Worm (Caenorhabditis elegans) whole organism, young adult: ENCODE data around the gene kin-2.

ENCODE experiments used
- C06A6.2 ChIP-seq: fragments of 200-800 bp; sonication (Bioruptor generic); conservative IDR thresholded peaks from 2 replicates; pipeline ENCODE4 v1.3.6; 2022; ENCODE audit warnings: missing genetic modification characterization, missing compliant biosample characterization
- F49E8.2 ChIP-seq: sonication (generic microtip); optimal IDR thresholded peaks from 3 replicates; lab custom pipeline; 2017; ENCODE audit warnings: missing genetic modification characterization, mild to moderate bottlenecking, missing compliant biosample characterization, antibody characterized with exemption, moderate library complexity; ENCODE audit not compliant: insufficient read depth
- Y95B8A.8 ChIP-seq: fragments of 200-800 bp; sonication (Bioruptor generic); IDR thresholded peaks from 2 replicates; pipeline ENCODE4 v1.3.6; 2022; ENCODE audit warnings: missing genetic modification reagents, missing genetic modification characterization, missing compliant biosample characterization
- ZK185.1 ChIP-seq: sonication (generic microtip); optimal IDR thresholded peaks from 2 replicates; lab custom pipeline; 2016; ENCODE audit warnings: mild to moderate bottlenecking, missing genetic modification characterization, missing compliant biosample characterization; ENCODE audit not compliant: poor library complexity, severe bottlenecking
- aptf-2 ChIP-seq: fragments of 200-800 bp; sonication (Bioruptor generic); conservative IDR thresholded peaks from 2 replicates; pipeline ENCODE4 v1.3.6; 2022; ENCODE audit warnings: missing genetic modification reagents, missing genetic modification characterization, missing compliant biosample characterization
- atf-7 ChIP-seq: sonication (generic microtip); optimal IDR thresholded peaks from 2 replicates; lab custom pipeline; 2017; ENCODE audit warnings: mild to moderate bottlenecking, missing genetic modification characterization, missing compliant biosample characterization
- ccch-3 ChIP-seq: fragments of 200-800 bp; sonication (Bioruptor generic); optimal IDR thresholded peaks from 2 replicates; lab custom pipeline; 2018; ENCODE audit warnings: mild to moderate bottlenecking, missing genetic modification characterization, missing compliant biosample characterization
- ceh-100 ChIP-seq: fragments of 200-800 bp; sonication (Bioruptor generic); IDR thresholded peaks from 2 replicates; pipeline ENCODE4 v1.3.6; 2022; ENCODE audit warnings: missing genetic modification reagents, missing genetic modification characterization, missing compliant biosample characterization
- ceh-79 ChIP-seq: sonication (generic microtip); optimal IDR thresholded peaks from 2 replicates; lab custom pipeline; 2017; ENCODE audit warnings: mild to moderate bottlenecking, missing genetic modification characterization, missing compliant biosample characterization
- die-1 ChIP-seq: sonication (generic microtip); optimal IDR thresholded peaks from 2 replicates; lab custom pipeline; 2016; ENCODE audit warnings: missing genotype, mild to moderate bottlenecking, missing genetic modification characterization, missing compliant biosample characterization
- efl-1 ChIP-seq: fragments of 150-350 bp; optimal IDR thresholded peaks from 2 replicates; lab custom pipeline; 2014; ENCODE audit warnings: missing biosample characterization, missing genetic modification reagents, missing genetic modification characterization
- egl-18 ChIP-seq: fragments of 200-800 bp; sonication (Bioruptor generic); IDR thresholded peaks from 2 replicates; pipeline ENCODE4 v1.3.6; 2022; ENCODE audit warnings: missing genetic modification reagents, missing genetic modification characterization, missing compliant biosample characterization
- egl-44 ChIP-seq: fragments of 200-800 bp; sonication (Bioruptor generic); IDR thresholded peaks from 2 replicates; pipeline ENCODE4 v1.3.6; 2022; ENCODE audit warnings: missing genetic modification reagents, missing genetic modification characterization, missing compliant biosample characterization
- lag-1 ChIP-seq: fragments of 200-800 bp; sonication (Bioruptor generic); IDR thresholded peaks from 2 replicates; pipeline ENCODE4 v1.3.6; 2022; ENCODE audit warnings: missing genetic modification reagents, missing genetic modification characterization, missing compliant biosample characterization
- lin-40 ChIP-seq: sonication (generic microtip); optimal IDR thresholded peaks from 2 replicates; lab custom pipeline; 2016; ENCODE audit warnings: missing genetic modification characterization, mild to moderate bottlenecking, missing compliant biosample characterization, missing genotype, missing genetic modification reagents
- lsl-1 ChIP-seq: fragments of 200-800 bp; sonication (Bioruptor generic); optimal IDR thresholded peaks from 2 replicates; lab custom pipeline; 2018; ENCODE audit warnings: mild to moderate bottlenecking, missing genetic modification characterization, moderate library complexity, missing compliant biosample characterization
- madf-10 ChIP-seq: sonication (generic microtip); optimal IDR thresholded peaks from 2 replicates; lab custom pipeline; 2016; ENCODE audit warnings: mild to moderate bottlenecking, missing genetic modification characterization, missing compliant biosample characterization
- madf-8 ChIP-seq: fragments of 200-800 bp; sonication (Bioruptor generic); conservative IDR thresholded peaks from 2 replicates; pipeline ENCODE4 v1.3.6; 2022; ENCODE audit warnings: missing genetic modification reagents, missing genetic modification characterization, missing compliant biosample characterization
- mcd-1 ChIP-seq: fragments of 200-800 bp; sonication (Bioruptor generic); IDR thresholded peaks from 2 replicates; pipeline ENCODE4 v1.3.6; 2022; ENCODE audit warnings: missing genetic modification reagents, missing genetic modification characterization, missing compliant biosample characterization
- mel-28 ChIP-seq: sonication (generic microtip); optimal IDR thresholded peaks from 2 replicates; lab custom pipeline; 2016; ENCODE audit warnings: borderline replicate concordance, mild to moderate bottlenecking, missing genetic modification characterization, missing compliant biosample characterization
- mes-4 ChIP-seq: sonication (generic microtip); optimal IDR thresholded peaks from 2 replicates; lab custom pipeline; 2016; ENCODE audit warnings: missing genotype, missing genetic modification characterization, missing compliant biosample characterization
- nfya-1 ChIP-seq: sonication (generic microtip); optimal IDR thresholded peaks from 2 replicates; lab custom pipeline; 2017; ENCODE audit warnings: antibody characterized with exemption, missing compliant biosample characterization, missing genetic modification characterization, borderline replicate concordance; ENCODE audit not compliant: insufficient read depth
- pha-4 ChIP-seq: fragments of 150-350 bp; sonication (generic microtip); optimal IDR thresholded peaks from 2 replicates; lab custom pipeline; 2014; ENCODE audit warnings: missing biosample characterization, missing genetic modification reagents, missing genetic modification characterization
- sdz-38 ChIP-seq: sonication (generic microtip); optimal IDR thresholded peaks from 2 replicates; lab custom pipeline; 2016; ENCODE audit warnings: missing genotype, missing genetic modification characterization, missing compliant biosample characterization
- snpc-3.4 ChIP-seq: sonication (generic microtip); optimal IDR thresholded peaks from 2 replicates; lab custom pipeline; 2017; ENCODE audit warnings: missing genetic modification characterization, mild to moderate bottlenecking, missing compliant biosample characterization, antibody characterized with exemption, moderate library complexity, missing genotype, missing genetic modification reagents
- tbp1 ChIP-seq: fragments of 200-800 bp; sonication (Bioruptor generic); optimal IDR thresholded peaks from 2 replicates; lab custom pipeline; 2018; ENCODE audit warnings: mild to moderate bottlenecking, missing genetic modification characterization, missing compliant biosample characterization
- ztf-18 ChIP-seq: sonication (generic microtip); optimal IDR thresholded peaks from 2 replicates; lab custom pipeline; 2016; ENCODE audit warnings: missing genotype, mild to moderate bottlenecking, missing genetic modification characterization, missing compliant biosample characterization
- ztf-28 ChIP-seq: fragments of 200-800 bp; sonication (Bioruptor generic); IDR thresholded peaks from 2 replicates; pipeline ENCODE4 v1.3.6; 2022; ENCODE audit warnings: missing genetic modification reagents, missing genetic modification characterization, missing compliant biosample characterization

Gene kin-2

ce11 chrX:5930822-5931221 is 46.8 kb downstream of the kin-2 start, which contains the start of gene egl-6:
egl-6 (plus strand) TSS chrX:5931122.
- TF ChIP-seq Y95B8A.8 = no peak
- no peak for TF ChIP-seq lag-1
- TF ChIP-seq nfya-1 (tag; lab: Kevin White, UChicago) = no peak
- no peak for TF ChIP-seq pha-4 (tag; lab: Kevin White, UChicago)
- no peak for TF ChIP-seq die-1 (tag; lab: Kevin White, UChicago)
- TF ChIP-seq tbp1 (GFP tag; lab: Kevin White, UChicago) = no peak
- TF ChIP-seq ztf-18 (tag; lab: Kevin White, UChicago) = no peak
- TF ChIP-seq C06A6.2 (GFP tag; lab: Robert Waterston, UW) = no peak
- TF ChIP-seq mel-28 = no peak
- TF ChIP-seq efl-1 (GFP tag; lab: Kevin White, UChicago) = no peak
- TF ChIP-seq sdz-38 = no peak
- TF ChIP-seq mcd-1 (GFP tag; lab: Robert Waterston, UW) = no peak
- no peak for TF ChIP-seq egl-44

ce11 chrX:5923672-5924071 is 54.0 kb downstream of the kin-2 start:
- no peak for TF ChIP-seq snpc-3.4 (tag; lab: Kevin White, UChicago)
- no peak for TF ChIP-seq atf-7 (tag; lab: Kevin White, UChicago)
- no peak for TF ChIP-seq mes-4 (tag; lab: Kevin White, UChicago)
- no peak for TF ChIP-seq pha-4 (tag; lab: Kevin White, UChicago)
- no peak for TF ChIP-seq ccch-3 (GFP tag; lab: Kevin White, UChicago)
- no peak for TF ChIP-seq egl-18 (GFP tag; lab: Robert Waterston, UW)
- TF ChIP-seq ztf-28 (GFP tag; lab: Robert Waterston, UW) = no peak
- no peak for TF ChIP-seq ceh-79 (tag; lab: Kevin White, UChicago)
- no peak for TF ChIP-seq lin-40 (tag; lab: Kevin White, UChicago)
- no peak for TF ChIP-seq F49E8.2
- TF ChIP-seq aptf-2 (GFP tag; lab: Robert Waterston, UW) = no peak
- TF ChIP-seq madf-10 (tag; lab: Kevin White, UChicago) = no peak
- no peak for TF ChIP-seq ceh-100 (GFP tag; lab: Robert Waterston, UW)
- TF ChIP-seq lsl-1 (GFP tag; lab: Kevin White, UChicago) = no peak
- TF ChIP-seq madf-8 (GFP tag; lab: Robert Waterston, UW) = no peak
- no peak for TF ChIP-seq ZK185.1 (tag; lab: Kevin White, UChicago)
